Worm (Caenorhabditis elegans) whole organism, L1 larva: ENCODE results near the gene fipr-28.
A peak's percentile ranks its signal among the peaks of the same experiment; 100 is the strongest.

Experiments
- Y116A8C.19 ChIP-seq: sonication (generic microtip); optimal IDR thresholded peaks from 2 replicates; lab custom pipeline; 2016; ENCODE audit warnings: missing compliant biosample characterization, missing genetic modification characterization, borderline replicate concordance
- aha-1 ChIP-seq: fragments of 150-350 bp; optimal IDR thresholded peaks from 2 replicates; lab custom pipeline; 2014; ENCODE audit warnings: missing biosample characterization, missing genetic modification characterization
- alr-1 ChIP-seq: fragments of 200-800 bp; sonication (Bioruptor generic); optimal IDR thresholded peaks from 2 replicates; lab custom pipeline; 2018; ENCODE audit warnings: borderline replicate concordance, mild to moderate bottlenecking, missing genetic modification characterization, missing compliant biosample characterization
- ceh-82 ChIP-seq, 3 experiments: fragments of 150-350 bp in 1 of 3; sonication (generic microtip) in 2 of 3; optimal IDR thresholded peaks; 2 replicates each; lab custom pipeline; 2014 to 2017; ENCODE audit warnings: missing biosample characterization in 3 of 3, missing genetic modification characterization in 3 of 3
- ceh-88 ChIP-seq: fragments of 200-800 bp; sonication (Bioruptor generic); IDR thresholded peaks from 2 replicates; pipeline ENCODE4 v1.3.6; 2022; ENCODE audit warnings: missing genetic modification characterization, missing compliant biosample characterization
- ceh-90 ChIP-seq: sonication (generic microtip); optimal IDR thresholded peaks from 2 replicates; lab custom pipeline; 2016; ENCODE audit warnings: missing genetic modification characterization, missing compliant biosample characterization
- dsc-1 ChIP-seq: sonication (generic microtip); optimal IDR thresholded peaks from 2 replicates; lab custom pipeline; 2016; ENCODE audit warnings: mild to moderate bottlenecking, missing genetic modification characterization, missing compliant biosample characterization
- efl-1 ChIP-seq, 4 experiments: fragments of 150-350 bp; optimal IDR thresholded peaks in 3 of 4; peaks in 1 of 4; 1 replicate in 1 of 4; 2 replicates in 3 of 4; lab custom pipeline; 2014; ENCODE audit warnings: missing biosample characterization in 2 of 4, missing genetic modification characterization in 2 of 4, missing genetic modification reagents in 2 of 4
- egl-13 ChIP-seq: sonication (generic microtip); optimal IDR thresholded peaks from 2 replicates; lab custom pipeline; 2016; ENCODE audit warnings: missing genotype, missing genetic modification reagents, missing genetic modification characterization, missing compliant biosample characterization
- elt-2 ChIP-seq: sonication (generic microtip); optimal IDR thresholded peaks from 2 replicates; lab custom pipeline; 2016; ENCODE audit warnings: missing genetic modification characterization, mild to moderate bottlenecking, inconsistent platforms, missing compliant biosample characterization, missing genetic modification reagents
- elt-3 ChIP-seq, 6 experiments: fragments of 150-350 bp in 1 of 6; sonication (generic microtip); optimal IDR thresholded peaks; 2 replicates each; lab custom pipeline; 2017 to 2018; ENCODE audit warnings: missing biosample characterization in 6 of 6, missing genetic modification characterization in 6 of 6, inconsistent platforms in 1 of 6
- fkh-4 ChIP-seq: sonication (generic microtip); optimal IDR thresholded peaks from 2 replicates; lab custom pipeline; 2016; ENCODE audit warnings: missing compliant biosample characterization, missing genetic modification characterization, borderline replicate concordance
- fos-1 ChIP-seq: fragments of 150-350 bp; optimal IDR thresholded peaks from 2 replicates; lab custom pipeline; 2014; ENCODE audit warnings: missing biosample characterization, missing genetic modification characterization
- grh-1 ChIP-seq: fragments of 200-800 bp; sonication (Bioruptor generic); IDR thresholded peaks from 2 replicates; pipeline ENCODE4 v1.3.6; 2022; ENCODE audit warnings: missing genetic modification reagents, missing genetic modification characterization, missing compliant biosample characterization
- hlh-17 ChIP-seq: fragments of 200-800 bp; sonication (Bioruptor generic); optimal IDR thresholded peaks from 2 replicates; lab custom pipeline; 2018; ENCODE audit warnings: missing genetic modification characterization, mild to moderate bottlenecking, missing compliant biosample characterization, moderate library complexity, borderline replicate concordance
- hpl-2 ChIP-seq: fragments of 150-350 bp; optimal IDR thresholded peaks from 2 replicates; lab custom pipeline; 2014; ENCODE audit warnings: missing biosample characterization, missing genetic modification reagents, missing genetic modification characterization
- jun-1 ChIP-seq: fragments of 150-350 bp; optimal IDR thresholded peaks from 2 replicates; lab custom pipeline; 2014; ENCODE audit warnings: missing biosample characterization, missing genetic modification reagents, missing genetic modification characterization
- lin-13 ChIP-seq: fragments of 150-350 bp; optimal IDR thresholded peaks from 2 replicates; lab custom pipeline; 2014; ENCODE audit warnings: missing biosample characterization, missing genetic modification reagents, missing genetic modification characterization
- lin-39 ChIP-seq: fragments of 150-350 bp; optimal IDR thresholded peaks from 2 replicates; lab custom pipeline; 2014; ENCODE audit warnings: missing biosample characterization, missing genetic modification reagents, missing genetic modification characterization
- mab-9 ChIP-seq: fragments of 200-800 bp; sonication (Bioruptor generic); IDR thresholded peaks from 2 replicates; pipeline ENCODE4 v1.3.6; 2022; ENCODE audit warnings: missing genetic modification reagents, missing genetic modification characterization, missing compliant biosample characterization
- mep-1 ChIP-seq: fragments of 150-350 bp; optimal IDR thresholded peaks from 2 replicates; lab custom pipeline; 2014; ENCODE audit warnings: missing biosample characterization, missing genetic modification characterization
- nhr-12 ChIP-seq: sonication (generic microtip); optimal IDR thresholded peaks from 2 replicates; lab custom pipeline; 2017; ENCODE audit warnings: missing biosample characterization, missing genetic modification characterization
- nhr-77 ChIP-seq: fragments of 150-350 bp; optimal IDR thresholded peaks from 2 replicates; lab custom pipeline; 2014; ENCODE audit warnings: missing biosample characterization, missing genetic modification characterization
- nhr-84 ChIP-seq: sonication (generic microtip); optimal IDR thresholded peaks from 2 replicates; lab custom pipeline; 2017; ENCODE audit warnings: missing biosample characterization, missing genetic modification characterization
- rnt-1 ChIP-seq: sonication (generic microtip); optimal IDR thresholded peaks from 2 replicates; lab custom pipeline; 2016; ENCODE audit warnings: mild to moderate bottlenecking, missing genetic modification characterization, moderate library complexity, missing compliant biosample characterization
- snpc-4 ChIP-seq: fragments of 150-350 bp; optimal IDR thresholded peaks from 2 replicates; lab custom pipeline; 2014; ENCODE audit warnings: missing biosample characterization, missing genetic modification characterization
- sox-4 ChIP-seq: sonication (generic microtip); optimal IDR thresholded peaks from 2 replicates; lab custom pipeline; 2016; ENCODE audit warnings: missing genetic modification characterization, missing compliant biosample characterization
- sptf-1 ChIP-seq: fragments of 150-350 bp; optimal IDR thresholded peaks from 2 replicates; lab custom pipeline; 2014; ENCODE audit warnings: missing biosample characterization, missing genetic modification characterization
- swsn-7 ChIP-seq: sonication (generic microtip); optimal IDR thresholded peaks from 2 replicates; lab custom pipeline; 2016; ENCODE audit warnings: missing genetic modification characterization, missing compliant biosample characterization
- tlp-1 ChIP-seq: fragments of 150-350 bp; optimal IDR thresholded peaks from 2 replicates; lab custom pipeline; 2014; ENCODE audit warnings: missing biosample characterization, missing genetic modification characterization
- unc-130 ChIP-seq: fragments of 150-350 bp; optimal IDR thresholded peaks from 2 replicates; lab custom pipeline; 2017; ENCODE audit warnings: missing biosample characterization, missing genetic modification characterization, inconsistent platforms
- unc-30 ChIP-seq: sonication (generic microtip); optimal IDR thresholded peaks from 2 replicates; lab custom pipeline; 2017; ENCODE audit warnings: missing biosample characterization, missing genetic modification characterization
- unc-62 ChIP-seq: fragments of 150-350 bp; optimal IDR thresholded peaks from 2 replicates; lab custom pipeline; 2014; ENCODE audit warnings: missing biosample characterization, missing genetic modification reagents, missing genetic modification characterization
- vab-15 ChIP-seq: sonication (generic microtip); optimal IDR thresholded peaks from 2 replicates; lab custom pipeline; 2017; ENCODE audit warnings: missing genotype, mild to moderate bottlenecking, missing genetic modification characterization, missing compliant biosample characterization
- zag-1 ChIP-seq: fragments of 150-350 bp; optimal IDR thresholded peaks from 2 replicates; lab custom pipeline; 2014; ENCODE audit warnings: missing biosample characterization, missing genetic modification characterization
- zip-4 ChIP-seq: fragments of 200-800 bp; sonication (Bioruptor generic); optimal IDR thresholded peaks from 2 replicates; lab custom pipeline; 2018; ENCODE audit warnings: mild to moderate bottlenecking, missing genetic modification characterization, moderate library complexity, missing compliant biosample characterization
- ztf-11 ChIP-seq, 2 experiments: sonication (generic microtip); optimal IDR thresholded peaks; 2 replicates each; lab custom pipeline; 2016 to 2017; ENCODE audit warnings: missing genetic modification characterization in 2 of 2, missing biosample characterization in 1 of 2, missing compliant biosample characterization in 1 of 2

Gene fipr-28

DNA sequence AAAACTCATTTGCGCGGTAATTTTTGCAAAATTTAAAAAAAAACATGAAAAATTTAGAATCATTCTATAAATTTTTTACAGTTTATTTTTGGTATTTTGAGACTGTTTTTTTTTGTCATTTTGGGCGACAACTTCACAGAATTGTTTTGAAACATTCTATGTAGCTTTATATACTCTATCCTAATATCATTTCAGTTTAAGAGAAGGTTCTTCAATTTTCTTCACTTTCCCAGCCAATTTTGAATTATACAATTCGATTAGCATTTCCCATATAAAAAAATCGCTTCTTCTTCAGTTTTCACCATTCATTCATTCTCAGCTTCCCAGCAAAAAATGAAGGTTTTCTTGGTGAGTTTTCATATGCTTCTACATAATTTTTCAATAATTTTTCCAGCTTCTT, at the start of gene fipr-28:
Gene fipr-28 (plus strand): TSS at position 301 of the 400 bp plus-strand sequence.
- TF ChIP-seq ceh-82 (tag; optimal IDR thresholded peaks at IDR 0.05; lab: Kevin White, UChicago), result no peak
- no peak for TF ChIP-seq tlp-1 (tag; lab: Kevin White, UChicago)
- no peak for TF ChIP-seq rnt-1 (tag; lab: Kevin White, UChicago)
- no peak for TF ChIP-seq mep-1
- TF ChIP-seq mab-9 (GFP tag; lab: Robert Waterston, UW), result no peak
- TF ChIP-seq dsc-1 (tag; lab: Kevin White, UChicago), result no peak
- TF ChIP-seq aha-1 (tag; lab: Kevin White, UChicago), result no peak
- no peak for TF ChIP-seq unc-62
- no peak for TF ChIP-seq hpl-2 (GFP tag; lab: Kevin White, UChicago)
- no peak for TF ChIP-seq elt-2 (tag; lab: Kevin White, UChicago)
- no peak for TF ChIP-seq grh-1
- TF ChIP-seq efl-1 (optimal IDR thresholded peaks at IDR 0.05; lab: Kevin White, UChicago), result no peak
- TF ChIP-seq efl-1 (GFP tag; optimal IDR thresholded peaks at IDR 0.05 in 1 of 2; lab: Kevin White, UChicago), result no peak

DNA sequence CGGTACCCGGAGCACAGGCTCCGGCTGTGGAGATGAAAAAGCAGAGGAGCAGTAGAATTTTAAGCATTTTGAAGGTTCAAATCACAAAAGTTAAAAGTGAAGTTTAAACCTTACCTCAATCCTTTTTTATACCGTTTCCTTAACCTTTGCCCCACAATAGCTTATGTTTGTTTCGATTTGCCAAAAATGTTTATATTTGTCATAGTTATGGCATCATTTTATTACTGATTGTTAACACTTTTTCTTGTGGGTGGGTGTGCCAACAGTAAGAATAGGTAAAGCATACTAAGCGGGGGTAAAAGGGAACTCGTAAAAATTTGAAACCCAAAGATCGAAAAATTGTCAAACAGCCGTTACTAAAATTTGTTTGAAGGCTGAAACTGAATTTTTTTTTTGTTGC, 49.3 kb upstream of the fipr-28 start, which contains the start of gene Y51H4A.8:
Gene Y51H4A.8 (minus strand): TSS at position 101 of the 400 bp plus-strand sequence.
- TF ChIP-seq lin-13 (GFP tag; lab: Kevin White, UChicago) (no peak), elt-2 (tag; lab: Kevin White, UChicago) (no peak), tlp-1 (tag; lab: Kevin White, UChicago) (no peak)

DNA sequence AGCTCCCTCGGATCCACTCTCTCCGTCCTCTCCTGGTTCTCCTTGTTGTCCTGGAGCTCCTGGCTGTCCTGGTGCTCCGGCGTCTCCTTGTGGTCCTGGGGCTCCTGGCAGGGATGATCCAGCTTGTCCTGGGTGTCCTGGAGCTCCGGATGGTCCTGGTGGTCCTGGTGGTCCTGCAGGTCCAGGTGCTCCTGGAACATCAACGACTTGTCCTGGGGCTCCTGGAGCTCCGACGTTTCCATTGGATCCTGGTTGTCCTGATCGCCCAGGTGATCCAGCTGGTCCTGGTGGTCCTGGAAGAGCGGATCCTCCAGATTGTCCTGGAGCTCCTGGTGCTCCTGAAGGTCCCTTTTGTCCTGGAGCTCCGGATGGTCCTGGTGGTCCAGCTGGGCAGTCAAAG, 26.2 kb upstream of the fipr-28 start:
- TF ChIP-seq unc-62 (no peak), unc-30 (tag; lab: Kevin White, UChicago) (no peak), snpc-4 (tag; lab: Kevin White, UChicago) (no peak), rnt-1 (tag; lab: Kevin White, UChicago) (no peak), efl-1 (optimal IDR thresholded peaks at IDR 0.05; lab: Kevin White, UChicago) (no peak), efl-1 (GFP tag; optimal IDR thresholded peaks at IDR 0.05 in 1 of 2; lab: Kevin White, UChicago) (peak in 1 of 2 experiments; percentile 23), alr-1 (tag; lab: Kevin White, UChicago) (no peak), lin-39 (tag; lab: Kevin White, UChicago) (no peak), lin-13 (GFP tag; lab: Kevin White, UChicago) (no peak)

DNA sequence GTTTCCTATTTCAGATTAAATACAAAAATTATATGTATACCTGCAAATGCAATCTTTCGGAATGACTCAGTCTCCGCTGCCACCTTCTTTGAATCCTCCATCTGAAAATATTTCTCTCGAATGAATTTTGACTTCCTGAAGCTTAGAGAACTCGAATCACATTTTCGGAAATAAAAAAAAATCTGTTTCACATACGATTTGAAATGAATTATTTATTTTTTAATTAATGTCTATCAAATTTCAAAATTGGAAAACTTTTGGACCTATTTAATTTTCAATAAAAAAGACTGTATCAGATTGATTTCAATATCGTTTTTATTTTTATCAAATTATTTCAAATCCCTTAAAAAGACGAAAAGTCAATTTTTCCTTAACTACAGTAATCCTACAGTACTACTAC, 25.1 kb upstream of the fipr-28 start, which contains the start of gene col-137:
Gene col-137 (minus strand): TSS at position 101 of the 400 bp plus-strand sequence.
- TF ChIP-seq dsc-1 (tag; lab: Kevin White, UChicago) (no peak), zag-1 (tag; lab: Kevin White, UChicago) (no peak), ceh-88 (no peak), fos-1 (no peak), jun-1 (tag; lab: Kevin White, UChicago) (no peak), nhr-12 (no peak), zip-4 (no peak), vab-15 (tag; lab: Kevin White, UChicago) (no peak), nhr-84 (no peak), ceh-90 (tag; lab: Kevin White, UChicago) (no peak), unc-30 (tag; lab: Kevin White, UChicago) (no peak), Y116A8C.19 (tag; lab: Kevin White, UChicago) (no peak), sox-4 (tag; lab: Kevin White, UChicago) (no peak)
- TF ChIP-seq, all 84 proteins: peak for 0

DNA sequence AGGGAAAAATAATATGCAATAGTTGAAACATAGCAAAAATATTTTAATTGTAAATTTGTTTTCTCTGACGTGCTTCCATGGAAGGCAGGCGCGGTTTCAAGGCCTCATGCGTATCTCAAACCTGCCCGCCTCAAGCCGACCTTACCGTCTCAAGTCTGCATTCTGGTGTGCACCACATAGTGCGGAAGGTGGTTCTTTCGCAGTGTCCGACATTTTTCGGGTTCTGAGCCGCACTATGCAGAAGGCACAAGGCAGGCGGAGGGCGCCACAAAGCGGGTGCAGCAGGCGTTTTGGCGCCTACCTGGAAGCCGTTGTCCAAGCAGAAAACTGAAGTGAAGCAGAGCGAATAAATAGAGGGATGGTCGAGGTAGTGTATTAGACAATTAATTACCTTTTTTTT, 5.3 kb upstream of the fipr-28 start:
- no peak for TF ChIP-seq sptf-1 (tag; lab: Kevin White, UChicago)
- TF ChIP-seq swsn-7 (tag; lab: Kevin White, UChicago), result no peak
- no peak for TF ChIP-seq aha-1 (tag; lab: Kevin White, UChicago)
- TF ChIP-seq fkh-4 (tag; lab: Kevin White, UChicago), result no peak
- TF ChIP-seq hlh-17 (GFP tag; lab: Kevin White, UChicago), result no peak
- no peak for TF ChIP-seq unc-130 (tag; lab: Kevin White, UChicago)
- TF ChIP-seq nhr-77, result no peak
- no peak for TF ChIP-seq elt-2 (tag; lab: Kevin White, UChicago)
- TF ChIP-seq zag-1 (tag; lab: Kevin White, UChicago), result no peak
- TF ChIP-seq elt-3 (tag; optimal IDR thresholded peaks at IDR 0.05; lab: Kevin White, UChicago), result no peak
- TF ChIP-seq unc-30 (tag; lab: Kevin White, UChicago), result no peak
- TF ChIP-seq egl-13 (tag; lab: Kevin White, UChicago), result no peak
- no peak for TF ChIP-seq ztf-11 (tag; optimal IDR thresholded peaks at IDR 0.05; lab: Kevin White, UChicago)
